Worm (Caenorhabditis elegans) whole organism, young adult: ENCODE results near the gene cdc-14.

Experiments
- B0019.2 ChIP-seq: fragments of 200-800 bp; sonication (Bioruptor generic); conservative IDR thresholded peaks from 2 replicates; pipeline ENCODE4 v1.3.6; 2022; ENCODE audit warnings: missing genetic modification reagents, missing genetic modification characterization, missing compliant biosample characterization
- B0035.1 ChIP-seq: sonication (generic microtip); optimal IDR thresholded peaks from 2 replicates; lab custom pipeline; 2016; ENCODE audit warnings: missing genetic modification characterization, mild to moderate bottlenecking, missing compliant biosample characterization, missing genotype, missing genetic modification reagents
- C06A6.2 ChIP-seq: fragments of 200-800 bp; sonication (Bioruptor generic); conservative IDR thresholded peaks from 2 replicates; pipeline ENCODE4 v1.3.6; 2022; ENCODE audit warnings: missing genetic modification characterization, missing compliant biosample characterization
- F23B12.7 ChIP-seq: sonication (generic microtip); optimal IDR thresholded peaks from 2 replicates; lab custom pipeline; 2017; ENCODE audit warnings: missing genetic modification characterization, mild to moderate bottlenecking, missing compliant biosample characterization, antibody characterized with exemption, moderate library complexity; ENCODE audit not compliant: insufficient read depth
- F37B4.10 ChIP-seq: fragments of 200-800 bp; sonication (Bioruptor generic); IDR thresholded peaks from 2 replicates; pipeline ENCODE4 v1.3.6; 2022; ENCODE audit warnings: missing genetic modification characterization, missing compliant biosample characterization
- F57A8.1 ChIP-seq: fragments of 200-800 bp; sonication (Bioruptor generic); optimal IDR thresholded peaks from 2 replicates; lab custom pipeline; 2018; ENCODE audit warnings: mild to moderate bottlenecking, missing genetic modification characterization, moderate library complexity, missing compliant biosample characterization
- F57C9.4 ChIP-seq: sonication (generic microtip); optimal IDR thresholded peaks from 2 replicates; lab custom pipeline; 2017; ENCODE audit warnings: mild to moderate bottlenecking, missing genetic modification characterization, missing compliant biosample characterization
- K11D2.4 ChIP-seq: fragments of 200-800 bp; sonication (Bioruptor generic); IDR thresholded peaks from 2 replicates; pipeline ENCODE4 v1.3.6; 2022; ENCODE audit warnings: missing genetic modification reagents, missing genetic modification characterization, missing compliant biosample characterization
- Y53G8AR.9 ChIP-seq: fragments of 200-800 bp; sonication (Bioruptor generic); conservative IDR thresholded peaks from 2 replicates; pipeline ENCODE4 v1.3.6; 2022; ENCODE audit warnings: missing genetic modification reagents, missing genetic modification characterization, missing compliant biosample characterization
- Y56A3A.18 ChIP-seq: fragments of 200-800 bp; sonication (Bioruptor generic); IDR thresholded peaks from 2 replicates; pipeline ENCODE4 v1.3.6; 2022; ENCODE audit warnings: missing genetic modification reagents, missing genetic modification characterization, missing compliant biosample characterization
- Y67H2A.10 ChIP-seq: fragments of 200-800 bp; sonication (Bioruptor generic); conservative IDR thresholded peaks from 2 replicates; pipeline ENCODE4 v1.3.6; 2022; ENCODE audit warnings: missing genetic modification reagents, missing genetic modification characterization, missing compliant biosample characterization
- attf-3 ChIP-seq: fragments of 200-800 bp; sonication (Bioruptor generic); conservative IDR thresholded peaks from 2 replicates; pipeline ENCODE4 v1.3.6; 2022; ENCODE audit warnings: missing genetic modification reagents, missing genetic modification characterization, missing compliant biosample characterization
- ccch-3 ChIP-seq: fragments of 200-800 bp; sonication (Bioruptor generic); optimal IDR thresholded peaks from 2 replicates; lab custom pipeline; 2018; ENCODE audit warnings: mild to moderate bottlenecking, missing genetic modification characterization, missing compliant biosample characterization
- cebp-1 ChIP-seq, 2 experiments: fragments of 200-800 bp in 1 of 2; sonication (Bioruptor generic) in 1 of 2; sonication (generic microtip) in 1 of 2; IDR thresholded peaks in 1 of 2; optimal IDR thresholded peaks in 1 of 2; 2 replicates each; pipeline versions ENCODE4 v1.3.6 to Lab custom; 2017 to 2022; ENCODE audit warnings: missing compliant biosample characterization in 2 of 2, missing genetic modification characterization in 2 of 2, mild to moderate bottlenecking in 1 of 2, missing genetic modification reagents in 1 of 2, moderate library complexity in 1 of 2
- cebp-2 ChIP-seq: fragments of 200-800 bp; sonication (Bioruptor generic); IDR thresholded peaks from 2 replicates; pipeline ENCODE4 v1.3.6; 2022; ENCODE audit warnings: missing genetic modification characterization, missing compliant biosample characterization
- ceh-91 ChIP-seq: fragments of 200-800 bp; sonication (Bioruptor generic); IDR thresholded peaks from 2 replicates; pipeline ENCODE4 v1.3.6; 2022; ENCODE audit warnings: missing genetic modification reagents, missing genetic modification characterization, missing compliant biosample characterization
- dpl-1 ChIP-seq: fragments of 150-350 bp; optimal IDR thresholded peaks from 2 replicates; lab custom pipeline; 2014; ENCODE audit warnings: missing biosample characterization, missing genetic modification reagents, missing genetic modification characterization
- egrh-3 ChIP-seq: fragments of 200-800 bp; sonication (Bioruptor generic); IDR thresholded peaks from 2 replicates; pipeline ENCODE4 v1.3.6; 2022; ENCODE audit warnings: missing genetic modification reagents, missing genetic modification characterization, missing compliant biosample characterization
- him-1 ChIP-seq: sonication (generic microtip); optimal IDR thresholded peaks from 2 replicates; lab custom pipeline; 2016; ENCODE audit warnings: missing genotype, missing genetic modification reagents, missing genetic modification characterization, missing compliant biosample characterization
- hmg-20 ChIP-seq: fragments of 200-800 bp; sonication (Bioruptor generic); IDR thresholded peaks from 2 replicates; pipeline ENCODE4 v1.3.6; 2022; ENCODE audit warnings: missing genetic modification reagents, missing genetic modification characterization, missing compliant biosample characterization
- lag-1 ChIP-seq: fragments of 200-800 bp; sonication (Bioruptor generic); IDR thresholded peaks from 2 replicates; pipeline ENCODE4 v1.3.6; 2022; ENCODE audit warnings: missing genetic modification reagents, missing genetic modification characterization, missing compliant biosample characterization
- lin-26 ChIP-seq: fragments of 200-800 bp; sonication (Bioruptor generic); IDR thresholded peaks from 2 replicates; pipeline ENCODE4 v1.3.6; 2022; ENCODE audit warnings: missing genetic modification reagents, missing genetic modification characterization, missing compliant biosample characterization
- lin-54 ChIP-seq: fragments of 200-800 bp; sonication (Bioruptor generic); optimal IDR thresholded peaks from 2 replicates; lab custom pipeline; 2018; ENCODE audit warnings: mild to moderate bottlenecking, missing genetic modification characterization, missing compliant biosample characterization
- madf-6 ChIP-seq: fragments of 200-800 bp; sonication (Bioruptor generic); IDR thresholded peaks from 2 replicates; pipeline ENCODE4 v1.3.6; 2022; ENCODE audit warnings: missing genetic modification reagents, missing genetic modification characterization, missing compliant biosample characterization
- madf-8 ChIP-seq: fragments of 200-800 bp; sonication (Bioruptor generic); conservative IDR thresholded peaks from 2 replicates; pipeline ENCODE4 v1.3.6; 2022; ENCODE audit warnings: missing genetic modification reagents, missing genetic modification characterization, missing compliant biosample characterization
- mel-28 ChIP-seq: sonication (generic microtip); optimal IDR thresholded peaks from 2 replicates; lab custom pipeline; 2016; ENCODE audit warnings: borderline replicate concordance, mild to moderate bottlenecking, missing genetic modification characterization, missing compliant biosample characterization
- mxl-1 ChIP-seq: sonication (generic microtip); optimal IDR thresholded peaks from 2 replicates; lab custom pipeline; 2016; ENCODE audit warnings: missing genetic modification characterization, missing compliant biosample characterization
- nhr-179 ChIP-seq: sonication (generic microtip); optimal IDR thresholded peaks from 2 replicates; lab custom pipeline; 2016; ENCODE audit warnings: mild to moderate bottlenecking, missing genetic modification characterization, missing compliant biosample characterization
- nhr-80 ChIP-seq: sonication (generic microtip); optimal IDR thresholded peaks from 2 replicates; lab custom pipeline; 2016; ENCODE audit warnings: missing genetic modification characterization, missing compliant biosample characterization
- pha-4 ChIP-seq: fragments of 150-350 bp; sonication (generic microtip); optimal IDR thresholded peaks from 2 replicates; lab custom pipeline; 2014; ENCODE audit warnings: missing biosample characterization, missing genetic modification reagents, missing genetic modification characterization
- rec-8 ChIP-seq, 2 experiments: sonication (generic microtip); optimal IDR thresholded peaks; 2 replicates each; lab custom pipeline; 2016; ENCODE audit warnings: mild to moderate bottlenecking in 2 of 2, missing genetic modification characterization in 2 of 2, missing genetic modification reagents in 2 of 2, missing genotype in 2 of 2, missing biosample characterization in 1 of 2, missing compliant biosample characterization in 1 of 2, moderate library complexity in 1 of 2
- sea-2 ChIP-seq: fragments of 200-800 bp; sonication (Bioruptor generic); IDR thresholded peaks from 2 replicates; pipeline ENCODE4 v1.3.6; 2022; ENCODE audit warnings: missing genetic modification characterization, missing compliant biosample characterization
- snpc-1.1 ChIP-seq: sonication (generic microtip); optimal IDR thresholded peaks from 2 replicates; lab custom pipeline; 2017; ENCODE audit warnings: missing genetic modification characterization, mild to moderate bottlenecking, missing compliant biosample characterization, antibody characterized with exemption, moderate library complexity, missing genotype, missing genetic modification reagents; ENCODE audit not compliant: insufficient read depth
- snpc-4 ChIP-seq, 5 experiments: fragments of 150-350 bp in 1 of 5; sonication (generic microtip) in 4 of 5; optimal IDR thresholded peaks; 2 replicates each; lab custom pipeline; 2014 to 2018; ENCODE audit warnings: missing genetic modification characterization in 5 of 5, missing biosample characterization in 3 of 5, antibody characterized with exemption in 2 of 5, mild to moderate bottlenecking in 2 of 5, missing compliant biosample characterization in 2 of 5, missing genotype in 2 of 5, moderate library complexity in 2 of 5, missing genetic modification reagents in 1 of 5
- tbp1 ChIP-seq: fragments of 200-800 bp; sonication (Bioruptor generic); optimal IDR thresholded peaks from 2 replicates; lab custom pipeline; 2018; ENCODE audit warnings: mild to moderate bottlenecking, missing genetic modification characterization, missing compliant biosample characterization
- tlf-1 ChIP-seq: fragments of 200-800 bp; sonication (Bioruptor generic); optimal IDR thresholded peaks from 2 replicates; lab custom pipeline; 2018; ENCODE audit warnings: mild to moderate bottlenecking, missing genetic modification characterization, missing compliant biosample characterization
- unc-62 ChIP-seq: fragments of 150-350 bp; optimal IDR thresholded peaks from 2 replicates; lab custom pipeline; 2014; ENCODE audit warnings: missing biosample characterization, missing genetic modification reagents, missing genetic modification characterization
- ztf-18 ChIP-seq: sonication (generic microtip); optimal IDR thresholded peaks from 2 replicates; lab custom pipeline; 2016; ENCODE audit warnings: missing genotype, mild to moderate bottlenecking, missing genetic modification characterization, missing compliant biosample characterization

Gene cdc-14

ce11 chrII:5555522-5555921 is 37.7 kb downstream of the cdc-14 start:
- TF ChIP-seq snpc-1.1 (tag; lab: Kevin White, UChicago), result no peak
- TF ChIP-seq Y53G8AR.9 (GFP tag; lab: Robert Waterston, UW), result no peak
- no peak for TF ChIP-seq F23B12.7 (tag; lab: Kevin White, UChicago)
- TF ChIP-seq nhr-80 (tag; lab: Kevin White, UChicago), result no peak
- no peak for TF ChIP-seq madf-6 (GFP tag; lab: Robert Waterston, UW)
- no peak for TF ChIP-seq B0035.1

- no peak for TF ChIP-seq mxl-1 (tag; lab: Kevin White, UChicago)
- no peak for TF ChIP-seq Y56A3A.18 (GFP tag; lab: Robert Waterston, UW)
- peak; percentile 11 for TF ChIP-seq unc-62 (GFP tag; lab: Kevin White, UChicago)
- TF ChIP-seq pha-4 (tag; lab: Kevin White, UChicago), result no peak
- TF ChIP-seq hmg-20, result no peak
- no peak for TF ChIP-seq F57C9.4 (tag; lab: Kevin White, UChicago)
- TF ChIP-seq lin-26 (GFP tag; lab: Robert Waterston, UW), result no peak
- TF ChIP-seq attf-3 (GFP tag; lab: Robert Waterston, UW), result no peak
- TF ChIP-seq snpc-4 (GFP tag; optimal IDR thresholded peaks at IDR 0.05; lab: Kevin White, UChicago), result no peak
- no peak for TF ChIP-seq snpc-4 (tag; optimal IDR thresholded peaks at IDR 0.05; lab: Kevin White, UChicago)
- peak; percentile 27 for TF ChIP-seq nhr-80 (tag; lab: Kevin White, UChicago)
- TF ChIP-seq Y53G8AR.9 (GFP tag; lab: Robert Waterston, UW), result no peak
- no peak for TF ChIP-seq Y67H2A.10 (GFP tag; lab: Robert Waterston, UW)
- TF ChIP-seq madf-8 (GFP tag; lab: Robert Waterston, UW), result no peak
Measured at ce11 chrII:5554788-5555187, 38.4 kb downstream of the cdc-14 start.

ce11 chrII:5554317-5554716 is 38.9 kb downstream of the cdc-14 start, which contains the start of gene ins-12:
Gene ins-12 (plus strand): TSS chrII:5554617.
- TF ChIP-seq nhr-179 (tag; lab: Kevin White, UChicago) (no peak), F23B12.7 (tag; lab: Kevin White, UChicago) (no peak)

ce11 chrII:5553531-5553930 is 39.7 kb downstream of the cdc-14 start:
- no peak for TF ChIP-seq ccch-3 (GFP tag; lab: Kevin White, UChicago)
- no peak for TF ChIP-seq lin-54 (GFP tag; lab: Kevin White, UChicago)
- no peak for TF ChIP-seq unc-62 (GFP tag; lab: Kevin White, UChicago)
- TF ChIP-seq attf-3 (GFP tag; lab: Robert Waterston, UW), result no peak
- peak; percentile 2 for TF ChIP-seq nhr-80 (tag; lab: Kevin White, UChicago)

ce11 chrII:5551517-5551916 is 41.7 kb downstream of the cdc-14 start, which contains the start of gene C17C3.5:
Gene C17C3.5 (plus strand): TSS chrII:5551817.
- TF ChIP-seq hmg-20 (no peak), egrh-3 (no peak), dpl-1 (GFP tag; lab: Kevin White, UChicago) (no peak), tbp1 (GFP tag; lab: Kevin White, UChicago) (no peak), K11D2.4 (GFP tag; lab: Robert Waterston, UW) (no peak), him-1 (tag; lab: Kevin White, UChicago) (no peak)
- TF ChIP-seq, all 124 proteins: peak for 0

- TF ChIP-seq F37B4.10 (GFP tag; lab: Robert Waterston, UW) (no peak), cebp-1 (GFP tag; IDR thresholded peaks at IDR 0.05; lab: Robert Waterston, UW) (no peak), cebp-1 (tag; optimal IDR thresholded peaks at IDR 0.05; lab: Kevin White, UChicago) (no peak), lag-1 (GFP tag; lab: Robert Waterston, UW) (no peak), cebp-2 (GFP tag; lab: Robert Waterston, UW) (no peak), F57A8.1 (GFP tag; lab: Kevin White, UChicago) (no peak), B0019.2 (GFP tag; lab: Robert Waterston, UW) (no peak), rec-8 (tag; optimal IDR thresholded peaks at IDR 0.05; lab: Kevin White, UChicago) (no peak), ceh-91 (GFP tag; lab: Robert Waterston, UW) (no peak), C06A6.2 (GFP tag; lab: Robert Waterston, UW) (no peak), sea-2 (GFP tag; lab: Robert Waterston, UW) (no peak), ztf-18 (no peak), tlf-1 (no peak), mel-28 (tag; lab: Kevin White, UChicago) (no peak), unc-62 (GFP tag; lab: Kevin White, UChicago) (no peak)
Measured at ce11 chrII:5549746-5550145, 43.5 kb downstream of the cdc-14 start, which contains the start of gene C17C3.6. Gene C17C3.6 (plus strand): TSS chrII:5550046.
